Fruit fly (Drosophila melanogaster): ENCODE data around the gene p.

The p gene

DNA sequence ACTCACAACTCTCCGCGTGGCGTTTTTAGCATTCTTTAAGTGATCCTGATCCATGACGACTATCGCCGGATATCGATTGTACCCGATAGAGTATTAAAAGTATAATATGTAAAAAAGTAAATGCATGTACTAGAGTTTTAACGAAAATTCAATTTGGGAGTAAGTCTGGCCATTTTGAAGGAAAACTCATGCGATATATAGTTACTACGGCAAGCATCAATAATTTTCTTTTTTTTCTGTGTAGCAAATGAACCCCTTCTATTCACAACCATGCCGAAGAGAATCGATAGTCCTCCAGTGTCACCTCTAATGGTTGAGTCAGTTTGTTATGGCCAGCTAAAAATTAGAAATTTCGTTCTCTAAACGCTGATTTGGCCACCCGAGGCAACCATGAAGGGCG, 17.8 kb downstream of the p start, which contains the start of the genes Sys1 and Dhod (continued):
- peak; percentile 20 for TF ChIP-seq Dek (tag; optimal IDR thresholded peaks at IDR 0.05)
- TF ChIP-seq CG11560 (tag; IDR thresholded peaks at IDR 0.05): no peak; the same call in 2 of the 3 replicates
- peak; percentile 16 for TF ChIP-seq CG16815 (GFP tag; optimal IDR thresholded peaks at IDR 0.05)
- TF ChIP-seq Lim3 (GFP tag; IDR thresholded peaks at IDR 0.05): no peak
- peak; percentile 43 for TF ChIP-seq CG11398 (GFP tag; optimal IDR thresholded peaks at IDR 0.05)
- TF ChIP-seq D (optimal IDR thresholded peaks at IDR 0.05): no peak
- no peak for TF ChIP-seq D (GFP tag; optimal IDR thresholded peaks at IDR 0.05)
- peak; percentile 47 for TF ChIP-seq CG14667 (GFP tag; IDR thresholded peaks at IDR 0.05)
- TF ChIP-seq Gug (GFP tag; IDR thresholded peaks at IDR 0.05): peak; percentile 81
- peak; percentile 19 for TF ChIP-seq Myb (GFP tag; optimal IDR thresholded peaks at IDR 0.05)
- peak; percentile 10 for TF ChIP-seq Kr (GFP tag; optimal IDR thresholded peaks at IDR 0.05)
- peak; percentile 40 for TF ChIP-seq unpg (GFP tag; optimal IDR thresholded peaks at IDR 0.05)
- peak; percentile 40; the same call in 1 of the 2 replicates for TF ChIP-seq klu (GFP tag; IDR thresholded peaks at IDR 0.05)
- no peak for TF ChIP-seq ATbp (GFP tag; optimal IDR thresholded peaks at IDR 0.05)
- no peak for TF ChIP-seq ac (GFP tag; optimal IDR thresholded peaks at IDR 0.05)
- TF ChIP-seq her (GFP tag; optimal IDR thresholded peaks at IDR 0.05): peak; percentile 60
- peak; percentile 74 for TF ChIP-seq phol (tag; optimal IDR thresholded peaks at IDR 0.05)
- no peak for TF ChIP-seq psq (GFP tag; optimal IDR thresholded peaks at IDR 0.05)
- peak; percentile 65 for TF ChIP-seq CG1603 (tag; optimal IDR thresholded peaks at IDR 0.05)
- TF ChIP-seq Rx (GFP tag; IDR thresholded peaks at IDR 0.05): 0 out of 2 replicates have a peak, but pooled peaks have one; percentile 12
- no peak for TF ChIP-seq NC2α (GFP tag; optimal IDR thresholded peaks at IDR 0.05)
- no peak for TF ChIP-seq sim (GFP tag; IDR thresholded peaks at IDR 0.05)
- TF ChIP-seq Sry-δ (GFP tag; optimal IDR thresholded peaks at IDR 0.05): peak; percentile 90
- no peak for TF ChIP-seq Hey (tag; optimal IDR thresholded peaks at IDR 0.05)
- TF ChIP-seq onecut (GFP tag; IDR thresholded peaks at IDR 0.05): peak; percentile 44
- TF ChIP-seq CG12769 (tag; optimal IDR thresholded peaks at IDR 0.05): peak; percentile 64
- no peak for TF ChIP-seq CG2202 (tag; optimal IDR thresholded peaks at IDR 0.05)
- no peak; the same call in 1 of the 2 replicates for TF ChIP-seq CG1024 (GFP tag; IDR thresholded peaks at IDR 0.05)
- peak; percentile 58 for TF ChIP-seq ssp (GFP tag; IDR thresholded peaks at IDR 0.05)
- peak; percentile 73 for TF ChIP-seq CG14710 (tag; optimal IDR thresholded peaks at IDR 0.05)
- peak; percentile 57 for TF ChIP-seq Meics (GFP tag; optimal IDR thresholded peaks at IDR 0.05)
- no peak for TF ChIP-seq CG11696 (GFP tag; IDR thresholded peaks at IDR 0.05)
- TF ChIP-seq Bteb2 (GFP tag; optimal IDR thresholded peaks at IDR 0.05): peak; percentile 62
- no peak for TF ChIP-seq grn (GFP tag; optimal IDR thresholded peaks at IDR 0.05)
- TF ChIP-seq CG7357 (GFP tag; IDR thresholded peaks at IDR 0.05): peak; percentile 30; the same call in 1 of the 3 replicates
- peak; percentile 40 for TF ChIP-seq Fer3 (tag; optimal IDR thresholded peaks at IDR 0.05)
- no peak for TF ChIP-seq sr (GFP tag; IDR thresholded peaks at IDR 0.05)
- peak; percentile 28 for TF ChIP-seq tap (tag; optimal IDR thresholded peaks at IDR 0.05)
- TF ChIP-seq Bgb (GFP tag; IDR thresholded peaks at IDR 0.05; ENCODE audit: partially characterized antibody): peak; percentile 80
- peak; percentile 4 for TF ChIP-seq CG31388 (GFP tag; optimal IDR thresholded peaks at IDR 0.05)
- TF ChIP-seq hkb (optimal IDR thresholded peaks at IDR 0.05): no peak
- peak; percentile 65; the same call in 1 of the 2 replicates for TF ChIP-seq hkb (GFP tag; IDR thresholded peaks at IDR 0.05)
- no peak; the same call in 2 of the 3 replicates for TF ChIP-seq ken (GFP tag; IDR thresholded peaks at IDR 0.05)
- TF ChIP-seq nau (GFP tag; optimal IDR thresholded peaks at IDR 0.05): no peak
- TF ChIP-seq crol (GFP tag; IDR thresholded peaks at IDR 0.05): no peak
- no peak for TF ChIP-seq cg (GFP tag; optimal IDR thresholded peaks at IDR 0.05)
- 0 out of 2 replicates have a peak, but pooled peaks have one; percentile 34 for TF ChIP-seq seq (GFP tag; IDR thresholded peaks at IDR 0.05)
- TF ChIP-seq HHEX (GFP tag; optimal IDR thresholded peaks at IDR 0.05): peak; percentile 38
- no peak for TF ChIP-seq pan (optimal IDR thresholded peaks at IDR 0.05)
- TF ChIP-seq pan (GFP tag; optimal IDR thresholded peaks at IDR 0.05 in 1 of 2, IDR thresholded peaks at IDR 0.05 in 1 of 2): peak in 1 of 2 experiments; percentile 72
- no peak for TF ChIP-seq Sry-β (GFP tag; optimal IDR thresholded peaks at IDR 0.05)
- no peak for TF ChIP-seq Doc2 (GFP tag; IDR thresholded peaks at IDR 0.05)

Data from whole organism, embryonic.